Worm (Caenorhabditis elegans) whole organism, mixed stage, embryonic: Measurements from ENCODE around the gene scc-1.

Experiments
- M03D4.4 ChIP-seq: sonication (generic microtip); optimal IDR thresholded peaks from 2 replicates; lab custom pipeline; 2017; ENCODE audit warnings: mild to moderate bottlenecking, missing genetic modification characterization, missing compliant biosample characterization
- blmp-1 ChIP-seq: fragments of 150-350 bp; optimal IDR thresholded peaks from 2 replicates; lab custom pipeline; 2014; ENCODE audit warnings: missing biosample characterization, missing genetic modification characterization
- ces-1 ChIP-seq: fragments of 150-350 bp; optimal IDR thresholded peaks from 2 replicates; lab custom pipeline; 2014; ENCODE audit warnings: missing biosample characterization, missing genetic modification reagents, missing genetic modification characterization
- drap-1 ChIP-seq: fragments of 200-800 bp; sonication (Bioruptor generic); optimal IDR thresholded peaks from 3 replicates; lab custom pipeline; 2018; ENCODE audit warnings: mild to moderate bottlenecking, missing genetic modification characterization, missing compliant biosample characterization
- mab-5 ChIP-seq: fragments of 150-350 bp; optimal IDR thresholded peaks from 2 replicates; lab custom pipeline; 2014; ENCODE audit warnings: missing biosample characterization, missing genetic modification characterization
- mep-1 ChIP-seq: fragments of 150-350 bp; optimal IDR thresholded peaks from 2 replicates; lab custom pipeline; 2017; ENCODE audit warnings: missing biosample characterization, missing genetic modification reagents, missing genetic modification characterization, inconsistent platforms
- nhr-237 ChIP-seq: fragments of 150-350 bp; optimal IDR thresholded peaks from 2 replicates; lab custom pipeline; 2014; ENCODE audit warnings: missing biosample characterization, missing genetic modification characterization
- pha-4 ChIP-seq: fragments of 150-350 bp; optimal IDR thresholded peaks from 2 replicates; lab custom pipeline; 2018; ENCODE audit warnings: missing biosample characterization, missing genetic modification reagents, missing genetic modification characterization
- snpc-4 ChIP-seq: fragments of 150-350 bp; optimal IDR thresholded peaks from 2 replicates; lab custom pipeline; 2014; ENCODE audit warnings: missing biosample characterization, missing genetic modification characterization
- tbx-8 ChIP-seq: fragments of 200-800 bp; sonication (Bioruptor generic); optimal IDR thresholded peaks from 2 replicates; lab custom pipeline; 2018; ENCODE audit warnings: mild to moderate bottlenecking, missing genetic modification characterization, moderate library complexity, missing compliant biosample characterization
- unc-39 ChIP-seq: fragments of 150-350 bp; optimal IDR thresholded peaks from 2 replicates; lab custom pipeline; 2014; ENCODE audit warnings: missing biosample characterization, missing genetic modification characterization
- unc-62 ChIP-seq: fragments of 150-350 bp; optimal IDR thresholded peaks from 2 replicates; lab custom pipeline; 2014; ENCODE audit warnings: missing biosample characterization, missing genetic modification reagents, missing genetic modification characterization
- zip-8 ChIP-seq: fragments of 150-350 bp; optimal IDR thresholded peaks from 2 replicates; lab custom pipeline; 2014; ENCODE audit warnings: missing biosample characterization, missing genetic modification characterization
- ztf-11 ChIP-seq: fragments of 150-350 bp; optimal IDR thresholded peaks from 2 replicates; lab custom pipeline; 2014; ENCODE audit warnings: missing biosample characterization, missing genetic modification characterization

DNA sequence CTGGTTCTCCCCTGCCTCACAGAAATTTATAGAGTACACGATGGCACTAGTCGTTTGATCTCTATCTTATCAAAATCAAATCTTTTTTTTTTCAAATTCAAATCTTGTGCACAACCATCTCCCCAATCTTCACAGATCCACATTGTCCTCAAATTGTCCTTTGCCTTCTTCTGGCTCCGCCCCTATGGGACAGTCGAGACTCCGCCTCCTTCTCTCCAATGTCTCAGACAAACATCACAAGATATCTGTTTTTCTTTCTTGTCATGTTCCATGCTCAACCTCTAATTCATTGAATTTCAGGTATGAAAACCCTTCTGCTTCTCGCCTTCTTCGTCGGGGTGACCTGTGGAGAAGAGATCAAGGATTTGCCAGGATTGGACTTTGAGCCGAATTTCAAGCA is 38.8 kb downstream of the scc-1 start, which contains the start of gene ctsa-1.1:
- TF ChIP-seq tbx-8 (GFP tag; lab: Kevin White, UChicago) (no peak), M03D4.4 (no peak), mep-1 (tag; lab: Kevin White, UChicago) (no peak), pha-4 (tag; lab: Kevin White, UChicago) (no peak), ces-1 (GFP tag; lab: Kevin White, UChicago) (no peak), unc-62 (GFP tag; lab: Kevin White, UChicago) (no peak), ztf-11 (tag; lab: Kevin White, UChicago) (no peak), unc-39 (tag; lab: Kevin White, UChicago) (no peak), blmp-1 (tag; lab: Kevin White, UChicago) (no peak), mab-5 (tag; lab: Kevin White, UChicago) (no peak), zip-8 (tag; lab: Kevin White, UChicago) (no peak), drap-1 (GFP tag; lab: Kevin White, UChicago) (no peak), snpc-4 (tag; lab: Kevin White, UChicago) (no peak), nhr-237 (tag; lab: Kevin White, UChicago) (no peak)
